Fruit fly (Drosophila melanogaster) whole organism, wandering third instar larva: ENCODE measurements around the gene CG13460.

ENCODE experiments used
- Dif ChIP-seq: fragments of 200-275, 200-300 bp; sonication (Bioruptor generic); optimal IDR thresholded peaks from 2 replicates; lab custom pipeline; 2018; ENCODE audit warnings: missing biosample characterization, missing genetic modification characterization; ENCODE audit not compliant: partially characterized antibody
- Hnf4 ChIP-seq: fragments of 200-800 bp; sonication (Bioruptor generic); optimal IDR thresholded peaks from 2 replicates; lab custom pipeline; 2016; ENCODE audit warnings: missing biosample characterization, mild to moderate bottlenecking, missing genetic modification characterization
- h ChIP-seq: fragments of 200-800 bp; sonication (Bioruptor generic); optimal IDR thresholded peaks from 3 replicates; lab custom pipeline; 2016; ENCODE audit warnings: missing biosample characterization, mild to moderate bottlenecking, missing genetic modification characterization
- pan ChIP-seq: fragments of >200 bp; optimal IDR thresholded peaks from 2 replicates; lab custom pipeline; 2017

DNA sequence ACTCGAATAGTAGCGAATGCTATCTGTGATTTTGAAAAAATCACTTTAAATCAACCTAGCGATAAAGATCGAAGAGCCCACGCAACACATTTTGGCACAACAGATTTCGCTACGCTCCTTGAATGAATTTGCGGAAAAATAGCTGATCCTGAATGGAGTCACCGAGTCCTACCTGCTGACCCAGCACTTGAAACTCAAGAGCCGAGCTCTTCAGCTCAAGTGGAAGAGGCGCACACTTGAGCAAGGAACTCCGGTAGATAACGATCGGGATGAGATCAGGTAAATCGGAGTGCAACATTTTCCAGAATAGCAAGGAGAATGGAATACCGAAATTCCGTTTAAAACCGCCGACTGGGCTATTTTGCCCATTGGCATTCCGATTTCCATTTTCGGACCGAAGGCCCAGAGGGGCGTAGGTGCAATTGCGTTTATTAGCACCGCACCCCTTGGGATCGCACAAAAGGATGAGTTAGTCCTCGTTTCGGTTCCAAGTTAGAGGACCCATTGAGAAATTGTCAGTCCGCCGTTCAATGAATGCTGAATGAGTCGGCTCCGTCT is 21.1 kb downstream of the CG13460 start:
- no peak for TF ChIP-seq Hnf4 (GFP tag; lab: Kevin White, UChicago)
- no peak for TF ChIP-seq h (GFP tag; lab: Kevin White, UChicago)
- no peak for TF ChIP-seq pan (lab: Kevin White, UChicago)
- TF ChIP-seq Dif (GFP tag; lab: Kevin White, UChicago), result no peak
